Worm (Caenorhabditis elegans): Measurements from ENCODE around the gene F08F1.3.
"Not testable (repeated sequence)": the region's sequence is repeated elsewhere in the genome, so short reads cannot be mapped to it uniquely, and the experiment has no call there.

Gene F08F1.3

ce11 chrX:8444922-8445321 lies 16.3 kb downstream of the F08F1.3 start:
- TF ChIP-seq hmg-1.2 (GFP tag; IDR thresholded peaks at IDR 0.05) (no peak), bed-1 (GFP tag; IDR thresholded peaks at IDR 0.05) (no peak), snpc-1.1 (tag; optimal IDR thresholded peaks at IDR 0.05; ENCODE audit: insufficient read depth) (no peak), ztf-6 (GFP tag; IDR thresholded peaks at IDR 0.05) (no peak), K12H6.12 (tag; optimal IDR thresholded peaks at IDR 0.05) (no peak)

- TF ChIP-seq nfya-1 (tag; optimal IDR thresholded peaks at IDR 0.05; ENCODE audit: borderline replicate concordance, insufficient read depth) (no peak), tbx-9 (tag; optimal IDR thresholded peaks at IDR 0.05; ENCODE audit: borderline replicate concordance) (no peak), unc-130 (GFP tag; optimal IDR thresholded peaks at IDR 0.05) (no peak), nhr-90 (tag; optimal IDR thresholded peaks at IDR 0.05) (no peak), bed-2 (GFP tag; IDR thresholded peaks at IDR 0.05) (no peak), attf-6 (GFP tag; IDR thresholded peaks at IDR 0.05) (no peak), B0035.1 (tag; optimal IDR thresholded peaks at IDR 0.05) (no peak), ZK185.1 (tag; optimal IDR thresholded peaks at IDR 0.05; ENCODE audit: poor library complexity, severe bottlenecking) (no peak), snpc-3.4 (tag; optimal IDR thresholded peaks at IDR 0.05) (no peak), F55B11.4 (tag; optimal IDR thresholded peaks at IDR 0.05; ENCODE audit: borderline replicate concordance, insufficient read depth) (no peak), ztf-26 (tag; optimal IDR thresholded peaks at IDR 0.05) (no peak), aptf-2 (GFP tag; conservative IDR thresholded peaks at IDR 0.05) (no peak)
Measured at ce11 chrX:8446108-8446507, 17.5 kb downstream of the F08F1.3 start, which contains the start of gene F16F9.1. Gene F16F9.1 (plus strand): TSS chrX:8446408.

- TF ChIP-seq K11D2.4 (GFP tag; IDR thresholded peaks at IDR 0.05) (no peak), chd-7 (tag; optimal IDR thresholded peaks at IDR 0.05) (no peak), sdz-38 (tag; optimal IDR thresholded peaks at IDR 0.05) (no peak)
Measured at ce11 chrX:8455590-8456166, 27.0 kb downstream of the F08F1.3 start, which contains the start of gene dpy-6. Gene dpy-6 (minus strand): TSS chrX:8455640.

- TF ChIP-seq C06A6.2 (GFP tag; conservative IDR thresholded peaks at IDR 0.05) = no peak
- TF ChIP-seq dox-1 (GFP tag; IDR thresholded peaks at IDR 0.05) = no peak
- TF ChIP-seq K11D2.4 (GFP tag; IDR thresholded peaks at IDR 0.05) = no peak
- TF ChIP-seq F55B11.4 (tag; optimal IDR thresholded peaks at IDR 0.05; ENCODE audit: borderline replicate concordance, insufficient read depth) = no peak
- TF ChIP-seq nhr-179 (tag; optimal IDR thresholded peaks at IDR 0.05) = no peak
- TF ChIP-seq rpc-1 (optimal IDR thresholded peaks at IDR 0.05) = no peak
- no peak for TF ChIP-seq rpc-1 (tag; optimal IDR thresholded peaks at IDR 0.05)
- no peak for TF ChIP-seq sea-2 (GFP tag; IDR thresholded peaks at IDR 0.05)
- no peak for TF ChIP-seq athp-1 (tag; optimal IDR thresholded peaks at IDR 0.05)
- TF ChIP-seq gei-17 (GFP tag; optimal IDR thresholded peaks at IDR 0.05) = no peak
- no peak for TF ChIP-seq unc-62 (GFP tag; optimal IDR thresholded peaks at IDR 0.05)
- no peak for TF ChIP-seq madf-8 (GFP tag; conservative IDR thresholded peaks at IDR 0.05)
Measured at ce11 chrX:8457314-8457713, 28.7 kb downstream of the F08F1.3 start, which contains the start of gene F16F9.3. Gene F16F9.3 (plus strand): TSS chrX:8457614.

ce11 chrX:8458917-8459316 lies 30.3 kb downstream of the F08F1.3 start:
- 0 out of 2 replicates have a peak, but pooled peaks have one; percentile 9 for TF ChIP-seq D2030.7 (GFP tag; IDR thresholded peaks at IDR 0.05)
- TF ChIP-seq lin-26 (GFP tag; IDR thresholded peaks at IDR 0.05) = peak; percentile 54; the same call in 1 of the 2 replicates
- 0 out of 2 replicates have a peak, but pooled peaks have one; percentile 41 for TF ChIP-seq Y56A3A.18 (GFP tag; IDR thresholded peaks at IDR 0.05)
- TF ChIP-seq tbp1 (GFP tag; optimal IDR thresholded peaks at IDR 0.05) = peak; percentile 72
- not testable (repeated sequence) for TF ChIP-seq rpc-1 (optimal IDR thresholded peaks at IDR 0.05)
- peak; percentile 42 for TF ChIP-seq rpc-1 (tag; optimal IDR thresholded peaks at IDR 0.05)
- TF ChIP-seq B0261.1 (tag; optimal IDR thresholded peaks at IDR 0.05) = peak; percentile 31
- TF ChIP-seq pbrm-1 (GFP tag; IDR thresholded peaks at IDR 0.05) = 0 out of 2 replicates have a peak, but pooled peaks have one; percentile 38
- peak; percentile 44; the same call in 1 of the 2 replicates for TF ChIP-seq hmg-1.2 (GFP tag; IDR thresholded peaks at IDR 0.05)
